Worm (Caenorhabditis elegans) whole organism, late embryonic: ENCODE measurements around the gene F02E8.4.

Experiments used
- ama-1 ChIP-seq: fragments of 150-350 bp; optimal IDR thresholded peaks from 2 replicates; lab custom pipeline; 2014
- nhr-11 ChIP-seq: fragments of 150-350 bp; optimal IDR thresholded peaks from 2 replicates; lab custom pipeline; 2014; ENCODE audit warnings: missing biosample characterization, missing genetic modification characterization
- sdc-2 ChIP-seq: sonication (generic microtip); optimal IDR thresholded peaks from 2 replicates; lab custom pipeline; 2016; ENCODE audit warnings: missing genotype, missing genetic modification characterization, missing compliant biosample characterization

DNA sequence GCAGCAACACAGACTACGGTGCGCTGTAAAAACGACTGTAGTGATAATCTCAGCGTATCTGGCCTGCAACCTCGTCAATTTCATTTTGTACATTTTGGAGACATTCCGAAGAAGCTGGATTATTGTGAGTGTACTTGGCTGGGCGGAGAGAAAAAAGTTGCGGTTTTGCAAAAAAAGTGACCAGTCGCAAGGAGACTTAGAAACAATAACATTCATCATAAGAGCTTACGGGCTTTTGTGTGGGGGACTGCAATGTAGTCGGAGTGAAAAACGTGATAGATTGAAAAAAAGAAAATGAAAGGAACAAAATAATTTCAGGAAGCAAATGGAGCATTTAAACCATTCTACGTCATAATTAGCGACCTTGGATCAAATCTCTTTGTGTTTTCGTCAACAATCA lies 45.5 kb upstream of the F02E8.4 start:
- no peak for TF ChIP-seq ama-1 (lab: Kevin White, UChicago)
- no peak for TF ChIP-seq sdc-2 (tag; lab: Kevin White, UChicago)
- no peak for TF ChIP-seq nhr-11 (tag; lab: Kevin White, UChicago)
